Worm (Caenorhabditis elegans): ENCODE data around the gene mtpn-1.

Gene mtpn-1

DNA sequence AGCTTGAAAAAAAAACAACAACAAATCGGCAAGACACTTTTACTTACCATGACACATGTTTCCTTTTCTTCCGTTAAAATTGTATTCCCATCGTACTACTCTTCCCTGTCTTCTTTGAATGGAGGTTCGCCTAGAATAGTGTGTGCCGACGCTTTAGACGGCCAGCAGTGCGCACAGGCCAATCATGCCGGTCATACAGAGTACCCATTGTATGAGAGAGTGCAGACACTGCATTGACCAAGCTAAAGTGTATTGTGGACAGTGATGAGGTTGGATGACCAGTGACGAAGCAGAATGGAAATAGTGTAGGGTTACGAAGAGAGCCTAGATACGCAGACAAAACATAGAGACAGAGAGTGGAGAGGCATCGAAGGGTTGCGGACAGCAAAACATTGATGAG is 5.4 kb upstream of the mtpn-1 start, which contains the start of gene dhhc-9:
Gene dhhc-9, minus strand, starts transcription at position 154 of the 400 bp plus-strand sequence.
- no peak for TF ChIP-seq unc-62 (GFP tag; optimal IDR thresholded peaks at IDR 0.05)

DNA sequence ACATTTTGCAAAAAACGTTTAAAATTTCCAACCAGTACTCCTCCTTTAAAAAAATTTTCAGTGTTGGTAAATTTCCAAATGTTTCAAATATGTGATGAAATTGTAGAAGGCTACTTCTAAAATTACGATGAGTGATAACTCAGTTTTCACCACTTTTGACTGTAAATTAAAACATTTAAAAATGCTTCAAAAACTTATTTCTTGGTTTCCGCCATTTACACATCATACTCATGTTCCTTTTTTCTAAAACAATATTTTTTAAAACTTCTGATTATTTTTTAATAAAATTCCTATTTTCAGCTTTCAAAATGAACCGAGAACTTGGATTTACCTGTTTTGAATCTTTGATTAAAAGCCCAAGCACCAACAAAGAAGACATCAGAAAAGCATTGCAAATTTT is 3.5 kb upstream of the mtpn-1 start, which contains the start of gene C43H6.4:
Gene C43H6.4, plus strand, starts transcription at position 301 of the 400 bp plus-strand sequence.
- TF ChIP-seq unc-62 (GFP tag; optimal IDR thresholded peaks at IDR 0.05), result no peak

- TF ChIP-seq unc-62 (GFP tag; optimal IDR thresholded peaks at IDR 0.05), result no peak
Observed at ce11 chrX:2409243-2409741, 2.0 kb downstream of the mtpn-1 start, which contains the start of the genes C43H6.12 and trpp-12. C43H6.12 (plus strand) TSS chrX:2409607. trpp-12 (plus strand) TSS chrX:2409691.

ce11 chrX:2410978-2411377 is 3.7 kb downstream of the mtpn-1 start:
- TF ChIP-seq unc-62 (GFP tag; optimal IDR thresholded peaks at IDR 0.05), result no peak

- no peak for TF ChIP-seq unc-62 (GFP tag; optimal IDR thresholded peaks at IDR 0.05)
Observed at ce11 chrX:2413277-2413676, 6.0 kb downstream of the mtpn-1 start, which contains the start of gene hlh-15. hlh-15 (minus strand) TSS chrX:2413377.

DNA sequence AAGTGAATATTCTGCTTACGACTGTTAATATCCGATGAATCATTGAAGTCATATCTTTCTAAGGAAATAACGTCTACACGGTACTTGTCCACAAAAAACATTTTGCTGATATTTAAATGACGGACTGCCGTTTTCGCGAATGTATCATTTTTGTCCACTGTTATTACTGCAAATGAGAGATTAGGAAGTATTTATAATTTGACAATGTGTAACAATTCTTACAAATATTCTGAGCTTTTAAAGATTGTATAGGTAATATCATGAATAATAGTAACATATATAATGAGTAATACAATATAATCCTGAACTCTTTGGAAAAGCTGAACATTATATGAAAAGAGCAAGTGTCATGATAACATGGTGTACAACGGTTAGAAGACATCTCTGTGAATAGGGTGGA is 12.5 kb downstream of the mtpn-1 start, which contains the start of gene glr-7:
Gene glr-7, minus strand, starts transcription at position 101 of the 400 bp plus-strand sequence.
- TF ChIP-seq unc-62 (GFP tag; optimal IDR thresholded peaks at IDR 0.05), result no peak

ce11 chrX:2422123-2422522 is 14.9 kb downstream of the mtpn-1 start:
- no peak for TF ChIP-seq unc-62 (GFP tag; optimal IDR thresholded peaks at IDR 0.05)

ce11 chrX:2425284-2425683 is 18.0 kb downstream of the mtpn-1 start:
- no peak for TF ChIP-seq unc-62 (GFP tag; optimal IDR thresholded peaks at IDR 0.05)

DNA sequence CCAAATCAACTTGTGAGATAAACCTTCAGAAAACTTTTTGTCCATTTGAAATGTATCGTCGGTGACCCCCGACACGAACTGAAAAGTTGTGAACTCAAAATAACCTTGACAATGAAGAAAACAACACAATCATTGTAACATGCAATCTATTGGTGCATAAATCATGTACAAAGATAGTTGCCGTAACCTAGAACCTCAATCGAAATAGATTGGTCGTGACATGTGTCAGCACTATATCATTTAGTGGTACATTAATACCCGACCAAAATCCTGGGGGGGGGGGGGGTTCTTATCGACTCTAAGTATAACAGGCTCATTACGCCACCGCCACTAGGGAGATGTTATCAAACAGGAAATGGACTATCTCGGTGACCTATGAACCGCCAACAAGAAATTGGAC is 19.7 kb downstream of the mtpn-1 start:
- TF ChIP-seq unc-62 (GFP tag; optimal IDR thresholded peaks at IDR 0.05), result no peak

ce11 chrX:2427404-2427803 is 20.1 kb downstream of the mtpn-1 start, which contains the start of gene gcy-31:
gcy-31 (minus strand) TSS chrX:2427504.
- no peak for TF ChIP-seq unc-62 (GFP tag; optimal IDR thresholded peaks at IDR 0.05)

DNA sequence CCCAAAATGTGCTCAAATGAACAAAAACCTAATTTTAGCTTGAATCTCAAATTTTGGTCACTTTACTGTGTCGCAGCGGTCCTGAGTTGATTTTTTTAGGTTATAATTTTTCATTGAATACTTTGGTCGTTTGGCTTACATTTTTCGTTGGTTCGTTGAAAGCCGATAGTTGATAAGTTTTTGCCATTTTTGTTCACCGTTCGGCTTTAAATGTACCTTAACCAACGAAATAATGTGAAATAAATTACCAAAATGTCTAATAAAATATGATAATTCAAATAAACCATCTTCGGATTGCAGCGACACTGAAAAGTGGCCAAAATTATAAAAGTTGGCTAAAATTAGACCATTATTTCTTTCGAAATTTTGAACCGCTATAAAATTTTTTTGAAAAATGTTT is 23.1 kb downstream of the mtpn-1 start:
- no peak for TF ChIP-seq unc-62 (GFP tag; optimal IDR thresholded peaks at IDR 0.05)

- TF ChIP-seq unc-62 (GFP tag; optimal IDR thresholded peaks at IDR 0.05), result no peak
Observed at ce11 chrX:2432459-2432858, 25.2 kb downstream of the mtpn-1 start.

- TF ChIP-seq unc-62 (GFP tag; optimal IDR thresholded peaks at IDR 0.05), result no peak
Observed at ce11 chrX:2433805-2434204, 26.5 kb downstream of the mtpn-1 start.

DNA sequence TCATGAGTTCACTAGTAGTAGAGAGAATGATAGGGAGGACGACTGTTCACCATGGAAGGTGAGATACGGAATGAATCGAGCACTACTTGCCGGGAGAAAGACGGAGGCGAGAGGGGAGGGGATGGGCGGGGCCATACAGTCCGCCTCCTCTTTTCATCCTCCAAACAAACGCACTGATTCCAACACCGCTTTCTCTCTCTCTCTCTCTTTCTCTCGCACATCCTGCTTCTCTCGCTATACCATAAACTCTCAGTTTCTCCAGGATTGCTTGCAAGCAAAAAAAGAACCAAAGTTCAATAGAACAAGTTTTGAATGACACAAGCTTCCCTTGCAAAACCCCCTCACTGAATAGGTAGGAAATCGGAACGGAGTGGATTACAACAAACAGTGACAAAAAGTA is 28.1 kb downstream of the mtpn-1 start:
- TF ChIP-seq unc-62 (GFP tag; optimal IDR thresholded peaks at IDR 0.05), result no peak

- no peak for TF ChIP-seq unc-62 (GFP tag; optimal IDR thresholded peaks at IDR 0.05)
Observed at ce11 chrX:2438857-2439256, 31.6 kb downstream of the mtpn-1 start, which contains the start of gene gid-2. gid-2 (minus strand) TSS chrX:2438957.

ce11 chrX:2439309-2439708 is 32.0 kb downstream of the mtpn-1 start:
- no peak for TF ChIP-seq unc-62 (GFP tag; optimal IDR thresholded peaks at IDR 0.05)

DNA sequence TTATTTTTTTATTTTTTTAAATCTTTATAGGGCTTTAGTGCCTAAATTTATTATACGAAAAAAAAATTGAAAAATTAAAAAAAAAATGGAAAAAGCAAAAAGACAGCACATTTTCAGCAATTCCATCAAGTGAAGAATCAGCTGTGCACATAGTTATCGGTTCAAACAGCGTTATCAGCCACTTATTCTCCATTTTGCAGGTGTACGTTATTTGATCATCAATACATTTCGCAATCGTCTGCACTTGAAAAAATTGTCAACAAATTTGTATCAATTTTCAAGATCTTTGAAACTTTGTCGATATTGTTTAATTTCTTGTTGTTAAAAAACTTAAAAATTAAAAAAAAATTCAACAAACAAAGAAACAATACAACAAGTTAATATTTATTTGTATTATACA is 32.5 kb downstream of the mtpn-1 start:
- TF ChIP-seq unc-62 (GFP tag; optimal IDR thresholded peaks at IDR 0.05), result no peak

DNA sequence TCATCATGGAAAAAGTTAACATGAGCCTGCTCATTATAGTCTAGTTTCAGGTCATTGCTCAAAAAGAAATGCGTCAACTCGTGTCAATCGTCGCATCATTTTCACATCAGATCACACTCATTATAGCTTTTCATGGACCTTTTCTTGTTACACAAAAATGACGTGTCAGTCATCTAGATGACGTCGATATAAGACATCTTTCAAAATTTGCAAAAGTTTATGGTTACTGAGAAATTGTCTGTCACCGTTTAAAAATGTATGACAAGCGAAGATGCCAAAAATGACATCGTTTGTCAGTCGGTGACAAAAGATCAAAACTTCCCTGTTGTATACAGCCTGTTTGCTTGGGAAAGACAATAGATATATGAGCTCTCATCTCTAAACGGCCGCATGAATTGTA is 33.9 kb downstream of the mtpn-1 start:
- TF ChIP-seq unc-62 (GFP tag; optimal IDR thresholded peaks at IDR 0.05), result no peak
